Fruit fly (Drosophila melanogaster) whole organism, embryonic: ENCODE measurements around the gene CG4382.
A peak's percentile ranks its signal among the peaks of the same experiment; 100 is the strongest.

ENCODE experiments used
- Antp ChIP-seq: fragments of 200-800 bp; sonication (Bioruptor generic); optimal IDR thresholded peaks from 3 replicates; lab custom pipeline; 2016; ENCODE audit warnings: missing biosample characterization, missing genetic modification characterization
- CG10431 ChIP-seq: fragments of 200-800 bp; sonication (Bioruptor generic); optimal IDR thresholded peaks from 3 replicates; lab custom pipeline; 2018; ENCODE audit warnings: missing biosample characterization, mild to moderate bottlenecking, missing genetic modification characterization
- CG10959 ChIP-seq: fragments of 200-800 bp; sonication (Bioruptor generic); IDR thresholded peaks from 2 replicates; pipeline ENCODE4 v1.3.6; 2022; ENCODE audit warnings: missing biosample characterization, missing genetic modification characterization
- CG11247 ChIP-seq: fragments of 200-800 bp; sonication (Bioruptor generic); IDR thresholded peaks from 2 replicates; pipeline ENCODE4 v1.3.6; 2022; ENCODE audit warnings: missing biosample characterization, missing genetic modification characterization
- CG11696 ChIP-seq: fragments of 200-800 bp; sonication (Bioruptor generic); IDR thresholded peaks from 2 replicates; pipeline ENCODE4 v1.3.6; 2022; ENCODE audit warnings: missing biosample characterization, missing genetic modification characterization
- CG11723 ChIP-seq: fragments of 200-800 bp; sonication (Bioruptor generic); optimal IDR thresholded peaks from 2 replicates; lab custom pipeline; 2017; ENCODE audit warnings: missing biosample characterization, mild to moderate bottlenecking, missing genetic modification characterization
- CG12659 ChIP-seq: fragments of 200-800 bp; sonication (Bioruptor generic); optimal IDR thresholded peaks from 3 replicates; lab custom pipeline; 2017; ENCODE audit warnings: mild to moderate bottlenecking, missing biosample characterization, missing genetic modification reagents, missing genetic modification characterization
- CG13123 ChIP-seq: fragments of 200-800 bp; sonication (Bioruptor generic); optimal IDR thresholded peaks from 2 replicates; lab custom pipeline; 2016; ENCODE audit warnings: missing biosample characterization, missing genetic modification characterization
- CG16815 ChIP-seq: fragments of 200-800 bp; sonication (Bioruptor generic); optimal IDR thresholded peaks from 3 replicates; lab custom pipeline; 2017; ENCODE audit warnings: missing biosample characterization, mild to moderate bottlenecking, missing genetic modification characterization
- CG17612 ChIP-seq: fragments of 200-800 bp; sonication (Bioruptor generic); IDR thresholded peaks from 2 replicates; pipeline ENCODE4 v1.3.6; 2022; ENCODE audit warnings: missing biosample characterization, missing genetic modification characterization
- CG18262 ChIP-seq: fragments of 200-800 bp; optimal IDR thresholded peaks from 3 replicates; lab custom pipeline; 2019; ENCODE audit warnings: missing biosample characterization, mild to moderate bottlenecking, missing genetic modification characterization, moderate library complexity
- CG2116 ChIP-seq: fragments of 200-800 bp; sonication (Bioruptor generic); optimal IDR thresholded peaks from 3 replicates; lab custom pipeline; 2018; ENCODE audit warnings: missing biosample characterization, mild to moderate bottlenecking, missing genetic modification characterization
- CG3065 ChIP-seq: fragments of 200-800 bp; sonication (Bioruptor generic); optimal IDR thresholded peaks from 2 replicates; lab custom pipeline; 2016; ENCODE audit warnings: missing biosample characterization, missing genetic modification characterization
- CG3163 ChIP-seq: fragments of 200-800 bp; sonication (Bioruptor generic); optimal IDR thresholded peaks from 3 replicates; lab custom pipeline; 2016; ENCODE audit warnings: missing biosample characterization, missing genetic modification characterization
- CG34224 ChIP-seq: fragments of 200-800 bp; sonication (Bioruptor generic); IDR thresholded peaks from 3 replicates; pipeline ENCODE4 v1.3.6; 2022; ENCODE audit warnings: missing biosample characterization, missing genetic modification characterization; ENCODE audit not compliant: partially characterized antibody
- CG3995 ChIP-seq: fragments of 200-800 bp; sonication (Bioruptor generic); optimal IDR thresholded peaks from 3 replicates; lab custom pipeline; 2016; ENCODE audit warnings: missing biosample characterization, missing genetic modification characterization
- CG4730 ChIP-seq: fragments of 200-800 bp; sonication (Bioruptor generic); IDR thresholded peaks from 2 replicates; pipeline ENCODE4 v1.3.6; 2022; ENCODE audit warnings: missing biosample characterization, missing genetic modification characterization
- CG4820 ChIP-seq: fragments of 200-800 bp; sonication (Bioruptor generic); optimal IDR thresholded peaks from 3 replicates; lab custom pipeline; 2016; ENCODE audit warnings: missing biosample characterization, missing genetic modification characterization
- CG7357 ChIP-seq: fragments of 200-800 bp; sonication (Bioruptor generic); IDR thresholded peaks from 3 replicates; pipeline ENCODE4 v1.3.6; 2022; ENCODE audit warnings: missing biosample characterization, missing genetic modification characterization
- CG7928 ChIP-seq: fragments of 200-800 bp; sonication (Bioruptor generic); optimal IDR thresholded peaks from 2 replicates; lab custom pipeline; 2017; ENCODE audit warnings: missing biosample characterization, mild to moderate bottlenecking, missing genetic modification characterization
- CG8924 ChIP-seq: fragments of 200-800 bp; optimal IDR thresholded peaks from 3 replicates; lab custom pipeline; 2019; ENCODE audit warnings: missing biosample characterization, mild to moderate bottlenecking, missing genetic modification characterization, moderate library complexity
- CG8944 ChIP-seq: fragments of 200-800 bp; sonication (Bioruptor generic); optimal IDR thresholded peaks from 3 replicates; lab custom pipeline; 2016; ENCODE audit warnings: missing biosample characterization, missing genetic modification characterization
- D19B ChIP-seq: fragments of 200-800 bp; sonication (Bioruptor generic); optimal IDR thresholded peaks from 2 replicates; lab custom pipeline; 2017; ENCODE audit warnings: missing biosample characterization, mild to moderate bottlenecking, missing genetic modification characterization
- Dbx ChIP-seq: fragments of 200-800 bp; sonication (Bioruptor generic); IDR thresholded peaks from 3 replicates; pipeline ENCODE4 v1.3.6; 2022; ENCODE audit warnings: missing biosample characterization, missing genetic modification characterization
- H2.0 ChIP-seq: fragments of 200-800 bp; sonication (Bioruptor generic); IDR thresholded peaks from 2 replicates; pipeline ENCODE4 v1.3.6; 2022; ENCODE audit warnings: missing biosample characterization, missing genetic modification characterization
- HLH54F ChIP-seq: fragments of 200-800 bp; sonication (Bioruptor generic); optimal IDR thresholded peaks from 3 replicates; lab custom pipeline; 2016; ENCODE audit warnings: missing biosample characterization, missing genetic modification characterization
- MTF-1 ChIP-seq: fragments of 200-800 bp; sonication (Bioruptor generic); optimal IDR thresholded peaks from 2 replicates; lab custom pipeline; 2018; ENCODE audit warnings: missing biosample characterization, mild to moderate bottlenecking, missing genetic modification characterization, borderline replicate concordance
- Spps ChIP-seq: fragments of 200-800 bp; sonication (Bioruptor generic); optimal IDR thresholded peaks from 2 replicates; lab custom pipeline; 2018; ENCODE audit warnings: missing biosample characterization, mild to moderate bottlenecking, missing genetic modification characterization
- Ssrp ChIP-seq: fragments of 200-800 bp; sonication (Bioruptor generic); optimal IDR thresholded peaks from 2 replicates; lab custom pipeline; 2018; ENCODE audit warnings: missing biosample characterization, mild to moderate bottlenecking, missing genetic modification characterization, moderate library complexity
- Trl ChIP-seq, 3 experiments: fragments of >200 bp in 2 of 3; fragments of 200-800 bp in 1 of 3; sonication (Bioruptor generic) in 1 of 3; optimal IDR thresholded peaks; 2 replicates in 1 of 3; 3 replicates in 2 of 3; lab custom pipeline; 2016 to 2017; ENCODE audit warnings: missing biosample characterization in 1 of 3, missing genetic modification characterization in 1 of 3
- Vsx1 ChIP-seq: fragments of 200-800 bp; sonication (Bioruptor generic); optimal IDR thresholded peaks from 2 replicates; lab custom pipeline; 2017; ENCODE audit warnings: missing biosample characterization, mild to moderate bottlenecking, missing genetic modification characterization, missing genetic modification reagents
- chinmo ChIP-seq: fragments of 200-800 bp; sonication (Bioruptor generic); IDR thresholded peaks from 4 replicates; pipeline ENCODE4 v1.3.6; 2022; ENCODE audit warnings: missing biosample characterization, missing genetic modification characterization; ENCODE audit not compliant: partially characterized antibody
- da ChIP-seq: fragments of 200-800 bp; sonication (Bioruptor generic); optimal IDR thresholded peaks from 2 replicates; lab custom pipeline; 2016; ENCODE audit warnings: missing biosample characterization, missing genetic modification characterization
- eyg ChIP-seq: fragments of 200-800 bp; sonication (Bioruptor generic); optimal IDR thresholded peaks from 3 replicates; lab custom pipeline; 2016; ENCODE audit warnings: missing biosample characterization, missing genetic modification characterization
- gcm2 ChIP-seq: fragments of 200-800 bp; sonication (Bioruptor generic); optimal IDR thresholded peaks from 2 replicates; lab custom pipeline; 2016; ENCODE audit warnings: missing biosample characterization, missing genetic modification characterization
- ham ChIP-seq: fragments of 200-800 bp; sonication (Bioruptor generic); IDR thresholded peaks from 2 replicates; pipeline ENCODE4 v1.3.6; 2022; ENCODE audit warnings: missing biosample characterization, missing genetic modification characterization
- lilli ChIP-seq: fragments of 200-800 bp; sonication (Bioruptor generic); optimal IDR thresholded peaks from 3 replicates; lab custom pipeline; 2016; ENCODE audit warnings: missing biosample characterization, missing genetic modification characterization
- lov ChIP-seq, 2 experiments: fragments of 200-800 bp in 1 of 2; fragments of >200 bp in 1 of 2; sonication (Bioruptor generic) in 1 of 2; IDR thresholded peaks in 1 of 2; optimal IDR thresholded peaks in 1 of 2; 2 replicates in 1 of 2; 3 replicates in 1 of 2; pipeline versions ENCODE4 v1.3.6 to Lab custom; 2017 to 2022; ENCODE audit warnings: missing biosample characterization in 1 of 2, missing genetic modification characterization in 1 of 2
- pita ChIP-seq: fragments of 200-800 bp; sonication (Bioruptor generic); optimal IDR thresholded peaks from 2 replicates; lab custom pipeline; 2017; ENCODE audit warnings: missing biosample characterization, mild to moderate bottlenecking, missing genetic modification characterization
- pnt ChIP-seq: fragments of 200-800 bp; sonication (Bioruptor generic); optimal IDR thresholded peaks from 3 replicates; lab custom pipeline; 2016; ENCODE audit warnings: missing biosample characterization, missing genetic modification characterization
- pum ChIP-seq: fragments of 200-800 bp; sonication (Bioruptor generic); optimal IDR thresholded peaks from 2 replicates; lab custom pipeline; 2016; ENCODE audit warnings: missing biosample characterization, missing genetic modification characterization
- salm ChIP-seq: fragments of 200-800 bp; sonication (Bioruptor generic); optimal IDR thresholded peaks from 2 replicates; lab custom pipeline; 2018; ENCODE audit warnings: missing biosample characterization, mild to moderate bottlenecking, missing genetic modification characterization
- slbo ChIP-seq: fragments of 200-800 bp; sonication (Bioruptor generic); IDR thresholded peaks from 2 replicates; pipeline ENCODE4 v1.3.6; 2022; ENCODE audit warnings: missing biosample characterization, missing genetic modification characterization
- so ChIP-seq: fragments of 200-800 bp; sonication (Bioruptor generic); IDR thresholded peaks from 3 replicates; pipeline ENCODE4 v1.3.6; 2022; ENCODE audit warnings: missing biosample characterization, missing genetic modification characterization
- sug ChIP-seq: fragments of 200-800 bp; optimal IDR thresholded peaks from 2 replicates; lab custom pipeline; 2019; ENCODE audit warnings: missing biosample characterization, mild to moderate bottlenecking, missing genetic modification characterization, moderate library complexity
- tap ChIP-seq: fragments of 200-800 bp; optimal IDR thresholded peaks from 3 replicates; lab custom pipeline; 2019; ENCODE audit warnings: missing biosample characterization, mild to moderate bottlenecking, missing genetic modification characterization, moderate library complexity
- tll ChIP-seq, 2 experiments: fragments of 200-800 bp in 1 of 2; fragments of >200 bp in 1 of 2; sonication (Bioruptor generic) in 1 of 2; optimal IDR thresholded peaks; 2 replicates each; lab custom pipeline; 2017 to 2019; ENCODE audit warnings: missing biosample characterization in 2 of 2, missing genetic modification characterization in 2 of 2, mild to moderate bottlenecking in 1 of 2, moderate library complexity in 1 of 2
- usp ChIP-seq: fragments of >200 bp; optimal IDR thresholded peaks from 2 replicates; lab custom pipeline; 2017; ENCODE audit warnings: missing biosample characterization, missing genetic modification characterization

Gene CG4382

dm6 chr2L:9598390-9598789 is 2.3 kb downstream of the CG4382 start (continued):
- no peak for TF ChIP-seq CG3163 (GFP tag; lab: Kevin White, UChicago)
- peak; percentile 85 for TF ChIP-seq CG18262 (tag; lab: Kevin White, UChicago)
- TF ChIP-seq salm (tag; lab: Kevin White, UChicago) = peak; percentile 13
- TF ChIP-seq Trl (optimal IDR thresholded peaks at IDR 0.05; lab: Kevin White, UChicago) = no peak
- no peak for TF ChIP-seq Trl (GFP tag; optimal IDR thresholded peaks at IDR 0.05; lab: Kevin White, UChicago)
- peak; percentile 71 for TF ChIP-seq CG4820 (GFP tag; lab: Kevin White, UChicago)

dm6 chr2L:9594625-9595300 is 5.9 kb downstream of the CG4382 start:
- peak; percentile 4 for TF ChIP-seq gcm2 (GFP tag; lab: Kevin White, UChicago)
- no peak for TF ChIP-seq CG17612 (GFP tag; lab: Robert Waterston, UW)
- no peak for TF ChIP-seq D19B (GFP tag; lab: Kevin White, UChicago)
- no peak for TF ChIP-seq CG7928
- no peak for TF ChIP-seq usp (GFP tag; lab: Kevin White, UChicago)
- TF ChIP-seq Antp (GFP tag; lab: Kevin White, UChicago) = no peak
- no peak for TF ChIP-seq CG3995 (GFP tag; lab: Kevin White, UChicago)
- no peak for TF ChIP-seq CG8944 (GFP tag; lab: Kevin White, UChicago)
- 0 out of 2 replicates have a peak, but pooled peaks have one; percentile 13 for TF ChIP-seq slbo (GFP tag; lab: Robert Waterston, UW)
- no peak for TF ChIP-seq Dbx (GFP tag; lab: Robert Waterston, UW)
- TF ChIP-seq eyg = no peak
- TF ChIP-seq CG16815 (GFP tag; lab: Kevin White, UChicago) = peak; percentile 39
- TF ChIP-seq CG11247 (GFP tag; lab: Robert Waterston, UW) = no peak
- no peak for TF ChIP-seq HLH54F
- TF ChIP-seq tap (tag; lab: Kevin White, UChicago) = peak; percentile 31
- TF ChIP-seq CG11723 (GFP tag; lab: Kevin White, UChicago) = no peak
- TF ChIP-seq tll (GFP tag; optimal IDR thresholded peaks at IDR 0.05; lab: Kevin White, UChicago) = no peak
- no peak for TF ChIP-seq chinmo
- TF ChIP-seq CG10431 (GFP tag; lab: Kevin White, UChicago) = no peak
- no peak for TF ChIP-seq CG34224 (GFP tag; lab: Robert Waterston, UW)
- TF ChIP-seq CG10959 = peak; percentile 73
- no peak for TF ChIP-seq CG3163 (GFP tag; lab: Kevin White, UChicago)
- no peak for TF ChIP-seq so
- no peak for TF ChIP-seq lov (optimal IDR thresholded peaks at IDR 0.05; lab: Kevin White, UChicago)
- TF ChIP-seq lov (GFP tag; IDR thresholded peaks at IDR 0.05; lab: Robert Waterston, UW) = no peak
- no peak for TF ChIP-seq da
- no peak for TF ChIP-seq sug
- TF ChIP-seq pnt = no peak
- 0 out of 2 replicates have a peak, but pooled peaks have one; percentile 14 for TF ChIP-seq H2.0 (GFP tag; lab: Robert Waterston, UW)
- TF ChIP-seq lilli (GFP tag; lab: Kevin White, UChicago) = no peak
- no peak for TF ChIP-seq CG11696 (GFP tag; lab: Robert Waterston, UW)
- no peak for TF ChIP-seq CG3065 (GFP tag; lab: Kevin White, UChicago)
- TF ChIP-seq pum (GFP tag; lab: Kevin White, UChicago) = no peak
- 0 out of 2 replicates have a peak, but pooled peaks have one; percentile 37 for TF ChIP-seq CG4730 (GFP tag; lab: Robert Waterston, UW)
- no peak for TF ChIP-seq ham (GFP tag; lab: Robert Waterston, UW)
- TF ChIP-seq Spps (tag; lab: Kevin White, UChicago) = peak; percentile 56
- no peak for TF ChIP-seq CG7357
- no peak for TF ChIP-seq MTF-1
- peak; percentile 56 for TF ChIP-seq Ssrp
- no peak for TF ChIP-seq CG2116 (GFP tag; lab: Kevin White, UChicago)
- TF ChIP-seq CG13123 (GFP tag; lab: Kevin White, UChicago) = no peak
- TF ChIP-seq Vsx1 = no peak
- no peak for TF ChIP-seq pita (GFP tag; lab: Kevin White, UChicago)
- TF ChIP-seq CG12659 = no peak
- TF ChIP-seq CG8924 (tag; lab: Kevin White, UChicago) = peak; percentile 51
